Worm (Caenorhabditis elegans): ENCODE measurements around the gene degt-1.

ce11 chrV:10578226-10578625, 38.1 kb downstream of the degt-1 start, which contains the start of gene mics-1:
- TF ChIP-seq ama-1 (optimal IDR thresholded peaks at IDR 0.05): no peak
- no peak for TF ChIP-seq gmeb-2 (tag; optimal IDR thresholded peaks at IDR 0.05)
- no peak for TF ChIP-seq unc-86 (tag; optimal IDR thresholded peaks at IDR 0.05)
- TF ChIP-seq tbx-7 (tag; optimal IDR thresholded peaks at IDR 0.05): no peak
- TF ChIP-seq Y22D7AL.16 (tag; optimal IDR thresholded peaks at IDR 0.05): no peak
- no peak for TF ChIP-seq unc-55 (GFP tag; optimal IDR thresholded peaks at IDR 0.05)
- TF ChIP-seq ttx-3 (tag; optimal IDR thresholded peaks at IDR 0.05): no peak

Data from whole organism, late embryonic.